Fruit fly (Drosophila melanogaster): ENCODE measurements around the gene CG8312.

Gene CG8312

dm6 chr3R:9577382-9578137, 13.5 kb upstream of the CG8312 start, which contains the start of the genes Kap-alpha3 and Son:
Gene Kap-alpha3 (minus strand): TSS chr3R:9577733.
Gene Son (plus strand): TSS chr3R:9578042.
- no peak for TF ChIP-seq EcR (GFP tag; optimal IDR thresholded peaks at IDR 0.05)
- TF ChIP-seq gl (tag; optimal IDR thresholded peaks at IDR 0.05), result peak; percentile 57
- peak; percentile 72 for TF ChIP-seq CG8159 (tag; optimal IDR thresholded peaks at IDR 0.05)
- TF ChIP-seq rn (GFP tag; IDR thresholded peaks at IDR 0.05), result peak; percentile 52
- TF ChIP-seq CG34367 (tag; optimal IDR thresholded peaks at IDR 0.05), result peak; percentile 74
- peak; percentile 73; the same call in 2 of the 3 replicates for TF ChIP-seq fd96Ca (GFP tag; IDR thresholded peaks at IDR 0.05)
- peak; percentile 79 for TF ChIP-seq CG15710 (tag; optimal IDR thresholded peaks at IDR 0.05)
- TF ChIP-seq CG14655 (GFP tag; optimal IDR thresholded peaks at IDR 0.05), result no peak
- peak; percentile 75 for TF ChIP-seq Pif1B (GFP tag; optimal IDR thresholded peaks at IDR 0.05)
- peak; percentile 77 for TF ChIP-seq CG8301 (tag; optimal IDR thresholded peaks at IDR 0.05)
- no peak for TF ChIP-seq D1 (tag; optimal IDR thresholded peaks at IDR 0.05)
- TF ChIP-seq CG4496 (GFP tag; IDR thresholded peaks at IDR 0.05), result peak; percentile 89
- TF ChIP-seq CG17806 (tag; optimal IDR thresholded peaks at IDR 0.05), result peak; percentile 36
- peak; percentile 83 for TF ChIP-seq Pif1A (GFP tag; optimal IDR thresholded peaks at IDR 0.05)
- TF ChIP-seq CG32121 (GFP tag; IDR thresholded peaks at IDR 0.05), result peak; percentile 79
- peak; percentile 59 for TF ChIP-seq CG9948 (tag; optimal IDR thresholded peaks at IDR 0.05)
- TF ChIP-seq CG13204 (GFP tag; optimal IDR thresholded peaks at IDR 0.05), result no peak
- no peak for TF ChIP-seq CG12605 (GFP tag; IDR thresholded peaks at IDR 0.05)
- TF ChIP-seq Snoo (tag; optimal IDR thresholded peaks at IDR 0.05), result peak; percentile 91
- TF ChIP-seq CG10348 (GFP tag; IDR thresholded peaks at IDR 0.05), result no peak
- TF ChIP-seq Ets98B (GFP tag; IDR thresholded peaks at IDR 0.05), result peak; percentile 73

dm6 chr3R:9581089-9581520, 10.0 kb upstream of the CG8312 start, which contains the start of gene CG8301:
Gene CG8301 (plus strand): TSS chr3R:9581306.
- TF ChIP-seq CG34367 (tag; optimal IDR thresholded peaks at IDR 0.05) (no peak), Ets98B (GFP tag; IDR thresholded peaks at IDR 0.05) (peak; percentile 63; the same call in 1 of the 2 replicates), CG8159 (tag; optimal IDR thresholded peaks at IDR 0.05) (peak; percentile 10), CG17806 (tag; optimal IDR thresholded peaks at IDR 0.05) (peak; percentile 26), CG32121 (GFP tag; IDR thresholded peaks at IDR 0.05) (peak; percentile 55; the same call in 1 of the 2 replicates), Snoo (tag; optimal IDR thresholded peaks at IDR 0.05) (peak; percentile 8), CG9948 (tag; optimal IDR thresholded peaks at IDR 0.05) (no peak), fd96Ca (GFP tag; IDR thresholded peaks at IDR 0.05) (0 out of 3 replicates have a peak, but pooled peaks have one; percentile 26), CG8301 (tag; optimal IDR thresholded peaks at IDR 0.05) (peak; percentile 75), Pif1B (GFP tag; optimal IDR thresholded peaks at IDR 0.05) (peak; percentile 26), CG15710 (tag; optimal IDR thresholded peaks at IDR 0.05) (no peak), CG12605 (GFP tag; IDR thresholded peaks at IDR 0.05) (peak; percentile 53; the same call in 1 of the 2 replicates), CG4496 (GFP tag; IDR thresholded peaks at IDR 0.05) (peak; percentile 24; the same call in 1 of the 3 replicates)

- no peak for TF ChIP-seq CG13204 (GFP tag; optimal IDR thresholded peaks at IDR 0.05)
- TF ChIP-seq CG4496 (GFP tag; IDR thresholded peaks at IDR 0.05), result no peak
- TF ChIP-seq fd96Ca (GFP tag; IDR thresholded peaks at IDR 0.05), result no peak
- no peak for TF ChIP-seq CG34367 (tag; optimal IDR thresholded peaks at IDR 0.05)
- TF ChIP-seq Pif1B (GFP tag; optimal IDR thresholded peaks at IDR 0.05), result no peak
- no peak for TF ChIP-seq rn (GFP tag; IDR thresholded peaks at IDR 0.05)
- no peak for TF ChIP-seq CG9948 (tag; optimal IDR thresholded peaks at IDR 0.05)
- no peak for TF ChIP-seq CG10348 (GFP tag; IDR thresholded peaks at IDR 0.05)
- TF ChIP-seq CG8159 (tag; optimal IDR thresholded peaks at IDR 0.05), result no peak
Measured at dm6 chr3R:9581973-9582372, 9.1 kb upstream of the CG8312 start.

dm6 chr3R:9583122-9583521, 8.0 kb upstream of the CG8312 start, which contains the start of gene CG33654:
Gene CG33654 (minus strand): TSS chr3R:9583222.
- no peak for TF ChIP-seq fd96Ca (GFP tag; IDR thresholded peaks at IDR 0.05)
- no peak for TF ChIP-seq CG32121 (GFP tag; IDR thresholded peaks at IDR 0.05)

DNA sequence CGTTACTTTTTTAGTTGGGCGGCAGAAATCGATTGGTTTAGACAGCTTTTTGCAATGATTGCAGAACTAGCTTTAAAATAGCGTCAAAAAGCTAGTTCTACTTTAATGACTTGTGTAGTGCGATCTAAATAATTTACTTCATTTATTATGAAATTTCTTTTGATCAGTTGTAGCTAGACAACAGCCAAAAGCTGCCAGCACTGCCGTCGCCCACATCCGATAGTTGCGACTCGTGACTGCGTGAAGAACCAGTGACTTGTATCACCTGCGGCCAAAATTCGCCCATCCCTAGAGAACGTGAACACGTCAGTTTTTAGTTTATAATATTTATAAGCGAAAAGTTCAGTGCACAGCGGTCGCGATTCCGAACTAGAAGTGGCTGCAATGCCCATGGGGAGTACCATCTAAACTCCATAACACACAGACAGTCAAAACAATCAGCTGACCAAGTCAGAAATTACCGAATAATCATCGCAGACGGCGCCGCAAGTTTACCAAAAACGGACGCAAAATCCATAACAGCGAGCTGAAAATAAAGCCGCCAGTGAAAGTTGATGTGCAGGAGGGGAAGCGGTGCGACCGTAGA, 4.4 kb upstream of the CG8312 start, which contains the start of gene P58IPK:
Gene P58IPK, plus strand, starts transcription at position 280 of the 586 bp plus-strand sequence.
- TF ChIP-seq CG32121 (GFP tag; IDR thresholded peaks at IDR 0.05), result peak; percentile 35; the same call in 1 of the 2 replicates
- peak; percentile 64; the same call in 2 of the 3 replicates for TF ChIP-seq CG4496 (GFP tag; IDR thresholded peaks at IDR 0.05)
- TF ChIP-seq Snoo (tag; optimal IDR thresholded peaks at IDR 0.05), result no peak
- TF ChIP-seq EcR (GFP tag; optimal IDR thresholded peaks at IDR 0.05), result no peak
- peak; percentile 54 for TF ChIP-seq Ets98B (GFP tag; IDR thresholded peaks at IDR 0.05)
- TF ChIP-seq D1 (tag; optimal IDR thresholded peaks at IDR 0.05), result no peak
- peak; percentile 6 for TF ChIP-seq CG15710 (tag; optimal IDR thresholded peaks at IDR 0.05)
- peak; percentile 71; the same call in 2 of the 3 replicates for TF ChIP-seq fd96Ca (GFP tag; IDR thresholded peaks at IDR 0.05)
- peak; percentile 10 for TF ChIP-seq CG34367 (tag; optimal IDR thresholded peaks at IDR 0.05)
- TF ChIP-seq CG10348 (GFP tag; IDR thresholded peaks at IDR 0.05), result 0 out of 2 replicates have a peak, but pooled peaks have one; percentile 20

Measured in whole organism, pupa.